Worm (Caenorhabditis elegans) whole organism, L4/young adult: Measurements from ENCODE around the gene gtl-1.

Experiments
- W03F9.2 ChIP-seq: fragments of 150-350 bp; optimal IDR thresholded peaks from 2 replicates; lab custom pipeline; 2014; ENCODE audit warnings: missing biosample characterization, missing genetic modification characterization
- dao-5 ChIP-seq: sonication (generic microtip); optimal IDR thresholded peaks from 2 replicates; lab custom pipeline; 2016; ENCODE audit warnings: missing genotype, missing genetic modification characterization, moderate library complexity, missing compliant biosample characterization
- him-1 ChIP-seq: sonication (generic microtip); optimal IDR thresholded peaks from 2 replicates; lab custom pipeline; 2016; ENCODE audit warnings: missing genotype, missing genetic modification reagents, missing genetic modification characterization, missing compliant biosample characterization

ce11 chrIV:11261535-11261934 is 2.2 kb upstream of the gtl-1 start, which contains the start of gene F54D1.1:
- no peak for TF ChIP-seq him-1
- TF ChIP-seq W03F9.2: no peak
- TF ChIP-seq dao-5: no peak
